Fruit fly (Drosophila melanogaster) whole organism, pupa: Measurements from ENCODE around the gene CG13309.

Experiments used
- CG8159 ChIP-seq: fragments of 200-800 bp; sonication (Bioruptor generic); optimal IDR thresholded peaks from 3 replicates; lab custom pipeline; 2018; ENCODE audit warnings: missing biosample characterization, mild to moderate bottlenecking, missing genetic modification characterization, moderate library complexity
- CG8301 ChIP-seq: fragments of 200-800 bp; sonication (Bioruptor generic); optimal IDR thresholded peaks from 2 replicates; lab custom pipeline; 2018; ENCODE audit warnings: missing biosample characterization, mild to moderate bottlenecking, missing genetic modification characterization
- CG9948 ChIP-seq: fragments of 200-800 bp; sonication (Bioruptor generic); optimal IDR thresholded peaks from 2 replicates; lab custom pipeline; 2018; ENCODE audit warnings: missing biosample characterization, mild to moderate bottlenecking, missing genetic modification characterization, moderate library complexity
- EcR ChIP-seq: fragments of 200-800 bp; sonication (Bioruptor generic); optimal IDR thresholded peaks from 3 replicates; lab custom pipeline; 2019; ENCODE audit warnings: missing biosample characterization, missing genetic modification characterization, mild to moderate bottlenecking, moderate library complexity, missing genetic modification reagents
- Pif1A ChIP-seq: fragments of 200-800 bp; sonication (Bioruptor generic); optimal IDR thresholded peaks from 3 replicates; lab custom pipeline; 2016; ENCODE audit warnings: missing biosample characterization, missing genetic modification characterization
- Pif1B ChIP-seq: fragments of 200-800 bp; sonication (Bioruptor generic); optimal IDR thresholded peaks from 3 replicates; lab custom pipeline; 2016; ENCODE audit warnings: missing biosample characterization, missing genetic modification characterization
- gl ChIP-seq: fragments of 200-800 bp; sonication (Bioruptor generic); optimal IDR thresholded peaks from 2 replicates; lab custom pipeline; 2018; ENCODE audit warnings: missing biosample characterization, mild to moderate bottlenecking, missing genetic modification characterization
- rn ChIP-seq: fragments of 200-800 bp; sonication (Bioruptor generic); IDR thresholded peaks from 2 replicates; pipeline ENCODE4 v1.3.6; 2022; ENCODE audit warnings: missing biosample characterization, missing genetic modification characterization

- TF ChIP-seq rn (no peak), EcR (no peak), CG9948 (tag; lab: Kevin White, UChicago) (no peak), Pif1A (GFP tag; lab: Kevin White, UChicago) (no peak), CG8159 (no peak), Pif1B (GFP tag; lab: Kevin White, UChicago) (no peak), CG8301 (tag; lab: Kevin White, UChicago) (no peak), gl (tag; lab: Kevin White, UChicago) (no peak)
Measured at dm6 chr3L:8855262-8855661, 45.1 kb downstream of the CG13309 start.
